Fruit fly (Drosophila melanogaster) whole organism, embryonic: ENCODE measurements around the gene Vm26Aa.

ENCODE experiments used
- Aef1 ChIP-seq: fragments of 200-800 bp; sonication (Bioruptor generic); IDR thresholded peaks from 3 replicates; pipeline ENCODE4 v1.3.6; 2022; ENCODE audit warnings: missing biosample characterization, missing genetic modification characterization
- B-H2 ChIP-seq: fragments of 200-800 bp; sonication (Bioruptor generic); optimal IDR thresholded peaks from 2 replicates; lab custom pipeline; 2018; ENCODE audit warnings: missing biosample characterization, mild to moderate bottlenecking, missing genetic modification characterization
- CG10274 ChIP-seq: fragments of 200-800 bp; sonication (Bioruptor generic); optimal IDR thresholded peaks from 3 replicates; lab custom pipeline; 2017; ENCODE audit warnings: missing biosample characterization, mild to moderate bottlenecking, missing genetic modification characterization
- CG10654 ChIP-seq: fragments of 200-800 bp; sonication (Bioruptor generic); optimal IDR thresholded peaks from 2 replicates; lab custom pipeline; 2016; ENCODE audit warnings: missing biosample characterization, missing genetic modification characterization
- CG10959 ChIP-seq: fragments of 200-800 bp; sonication (Bioruptor generic); IDR thresholded peaks from 2 replicates; pipeline ENCODE4 v1.3.6; 2022; ENCODE audit warnings: missing biosample characterization, missing genetic modification characterization
- CG12744 ChIP-seq: fragments of 200-800 bp; sonication (Bioruptor generic); optimal IDR thresholded peaks from 2 replicates; lab custom pipeline; 2016; ENCODE audit warnings: missing biosample characterization, missing genetic modification characterization
- CG13123 ChIP-seq: fragments of 200-800 bp; sonication (Bioruptor generic); optimal IDR thresholded peaks from 2 replicates; lab custom pipeline; 2016; ENCODE audit warnings: missing biosample characterization, missing genetic modification characterization
- CG13624 ChIP-seq: fragments of 200-800 bp; sonication (Bioruptor generic); optimal IDR thresholded peaks from 2 replicates; lab custom pipeline; 2016; ENCODE audit warnings: missing biosample characterization, missing genetic modification characterization
- CG16813 ChIP-seq: fragments of 200-800 bp; sonication (Bioruptor generic); IDR thresholded peaks from 3 replicates; pipeline ENCODE4 v1.3.6; 2022; ENCODE audit warnings: missing biosample characterization, missing genetic modification characterization; ENCODE audit not compliant: partially characterized antibody
- CG1832 ChIP-seq: fragments of 200-800 bp; sonication (Bioruptor generic); optimal IDR thresholded peaks from 2 replicates; lab custom pipeline; 2017; ENCODE audit warnings: missing biosample characterization, mild to moderate bottlenecking, missing genetic modification characterization, inconsistent platforms
- CG2199 ChIP-seq: fragments of 200-800 bp; sonication (Bioruptor generic); IDR thresholded peaks from 3 replicates; pipeline ENCODE4 v1.3.6; 2022; ENCODE audit warnings: missing biosample characterization, missing genetic modification characterization
- CG2712 ChIP-seq: fragments of 200-800 bp; optimal IDR thresholded peaks from 3 replicates; lab custom pipeline; 2019; ENCODE audit warnings: missing biosample characterization, mild to moderate bottlenecking, missing genetic modification characterization, moderate library complexity
- CG32532 ChIP-seq: fragments of 200-800 bp; sonication (Bioruptor generic); IDR thresholded peaks from 2 replicates; pipeline ENCODE4 v1.3.6; 2022; ENCODE audit warnings: missing biosample characterization, missing genetic modification characterization
- CG4707 ChIP-seq: fragments of 200-800 bp; sonication (Bioruptor generic); optimal IDR thresholded peaks from 2 replicates; lab custom pipeline; 2018; ENCODE audit warnings: missing biosample characterization, mild to moderate bottlenecking, missing genetic modification characterization, moderate library complexity
- CG4730 ChIP-seq: fragments of 200-800 bp; sonication (Bioruptor generic); IDR thresholded peaks from 2 replicates; pipeline ENCODE4 v1.3.6; 2022; ENCODE audit warnings: missing biosample characterization, missing genetic modification characterization
- CG5245 ChIP-seq: fragments of 200-800 bp; sonication (Bioruptor generic); optimal IDR thresholded peaks from 3 replicates; lab custom pipeline; 2016; ENCODE audit warnings: missing biosample characterization, missing genetic modification characterization
- CG7839 ChIP-seq: fragments of 200-800 bp; sonication (Bioruptor generic); optimal IDR thresholded peaks from 3 replicates; lab custom pipeline; 2018; ENCODE audit warnings: missing biosample characterization, mild to moderate bottlenecking, missing genetic modification characterization, moderate library complexity
- CG7928 ChIP-seq: fragments of 200-800 bp; sonication (Bioruptor generic); optimal IDR thresholded peaks from 2 replicates; lab custom pipeline; 2017; ENCODE audit warnings: missing biosample characterization, mild to moderate bottlenecking, missing genetic modification characterization
- CG8359 ChIP-seq: fragments of 200-800 bp; sonication (Bioruptor generic); optimal IDR thresholded peaks from 2 replicates; lab custom pipeline; 2017; ENCODE audit warnings: missing biosample characterization, mild to moderate bottlenecking, missing genetic modification characterization, borderline replicate concordance
- Camta ChIP-seq: fragments of 200-800 bp; sonication (Bioruptor generic); optimal IDR thresholded peaks from 2 replicates; lab custom pipeline; 2016; ENCODE audit warnings: missing biosample characterization, missing genetic modification characterization
- Chrac-16 ChIP-seq: fragments of 200-800 bp; sonication (Bioruptor generic); optimal IDR thresholded peaks from 3 replicates; lab custom pipeline; 2016; ENCODE audit warnings: missing biosample characterization, missing genetic modification characterization
- Dp ChIP-seq: fragments of 200-800 bp; sonication (Bioruptor generic); optimal IDR thresholded peaks from 2 replicates; lab custom pipeline; 2018; ENCODE audit warnings: missing biosample characterization, mild to moderate bottlenecking, missing genetic modification characterization, moderate library complexity
- E2f2 ChIP-seq: fragments of 200-800 bp; sonication (Bioruptor generic); IDR thresholded peaks from 2 replicates; pipeline ENCODE4 v1.3.6; 2022; ENCODE audit warnings: missing biosample characterization, missing genetic modification characterization
- Fer3 ChIP-seq: fragments of 200-800 bp; sonication (Bioruptor generic); optimal IDR thresholded peaks from 2 replicates; lab custom pipeline; 2018; ENCODE audit warnings: missing biosample characterization, mild to moderate bottlenecking, missing genetic modification characterization, moderate library complexity
- Lhr ChIP-seq: fragments of 200-800 bp; sonication (Bioruptor generic); optimal IDR thresholded peaks from 3 replicates; lab custom pipeline; 2017; ENCODE audit warnings: mild to moderate bottlenecking, missing biosample characterization, missing genetic modification reagents, missing genetic modification characterization
- Lim3 ChIP-seq: fragments of 200-800 bp; sonication (Bioruptor generic); IDR thresholded peaks from 2 replicates; pipeline ENCODE4 v1.3.6; 2022; ENCODE audit warnings: missing biosample characterization, missing genetic modification characterization
- NK7.1 ChIP-seq: fragments of 200-800 bp; sonication (Bioruptor generic); optimal IDR thresholded peaks from 3 replicates; lab custom pipeline; 2016; ENCODE audit warnings: missing biosample characterization, missing genetic modification characterization
- Nf-YA ChIP-seq: fragments of 200-800 bp; sonication (Bioruptor generic); IDR thresholded peaks from 2 replicates; pipeline ENCODE4 v1.3.6; 2022; ENCODE audit warnings: missing biosample characterization, missing genetic modification characterization
- Optix ChIP-seq: fragments of 200-800 bp; sonication (Bioruptor generic); IDR thresholded peaks from 3 replicates; pipeline ENCODE4 v1.3.6; 2022; ENCODE audit warnings: missing biosample characterization, missing genetic modification characterization
- Usf ChIP-seq: fragments of 200-800 bp; sonication (Bioruptor generic); optimal IDR thresholded peaks from 2 replicates; lab custom pipeline; 2017; ENCODE audit warnings: missing genotype, missing biosample characterization, missing genetic modification characterization
- al ChIP-seq: fragments of 200-800 bp; sonication (Bioruptor generic); IDR thresholded peaks from 2 replicates; pipeline ENCODE4 v1.3.6; 2022; ENCODE audit warnings: missing biosample characterization, missing genetic modification characterization
- aop ChIP-seq: fragments of 200-800 bp; sonication (Bioruptor generic); IDR thresholded peaks from 2 replicates; pipeline ENCODE4 v1.3.6; 2022; ENCODE audit warnings: missing biosample characterization, missing genetic modification characterization
- ase ChIP-seq: fragments of 200-800 bp; sonication (Bioruptor generic); IDR thresholded peaks from 3 replicates; pipeline ENCODE4 v1.3.6; 2022; ENCODE audit warnings: missing biosample characterization, missing genetic modification characterization
- bsh ChIP-seq, 2 experiments: fragments of 200-800 bp; sonication (Bioruptor generic); optimal IDR thresholded peaks; 2 replicates each; lab custom pipeline; 2017 to 2018; ENCODE audit warnings: mild to moderate bottlenecking in 2 of 2, missing biosample characterization in 2 of 2, missing genetic modification characterization in 2 of 2, moderate library complexity in 1 of 2
- cas ChIP-seq: fragments of 200-800 bp; sonication (Bioruptor generic); IDR thresholded peaks from 2 replicates; pipeline ENCODE4 v1.3.6; 2022; ENCODE audit warnings: missing biosample characterization, missing genetic modification characterization
- chif ChIP-seq, 2 experiments: fragments of 200-800 bp; sonication (Bioruptor generic); optimal IDR thresholded peaks; 3 replicates each; lab custom pipeline; 2016; ENCODE audit warnings: missing biosample characterization in 2 of 2, missing genetic modification characterization in 2 of 2
- dan ChIP-seq: fragments of 200-800 bp; sonication (Bioruptor generic); IDR thresholded peaks from 2 replicates; pipeline ENCODE4 v1.3.6; 2022; ENCODE audit warnings: missing biosample characterization, missing genetic modification characterization
- fd64A ChIP-seq: fragments of 200-800 bp; sonication (Bioruptor generic); optimal IDR thresholded peaks from 3 replicates; lab custom pipeline; 2018; ENCODE audit warnings: missing biosample characterization, mild to moderate bottlenecking, missing genetic modification characterization
- gce ChIP-seq: fragments of 200-800 bp; sonication (Bioruptor generic); IDR thresholded peaks from 3 replicates; pipeline ENCODE4 v1.3.6; 2022; ENCODE audit warnings: missing biosample characterization, missing genetic modification characterization
- grn ChIP-seq: fragments of 200-800 bp; sonication (Bioruptor generic); optimal IDR thresholded peaks from 3 replicates; lab custom pipeline; 2017; ENCODE audit warnings: missing biosample characterization, missing genetic modification characterization
- gsb ChIP-seq: fragments of 200-800 bp; sonication (Bioruptor generic); IDR thresholded peaks from 2 replicates; pipeline ENCODE4 v1.3.6; 2022; ENCODE audit warnings: missing biosample characterization, missing genetic modification characterization
- jumu ChIP-seq: fragments of 200-800 bp; sonication (Bioruptor generic); optimal IDR thresholded peaks from 3 replicates; lab custom pipeline; 2016; ENCODE audit warnings: missing biosample characterization, missing genetic modification characterization
- kah ChIP-seq: fragments of 200-800 bp; sonication (Bioruptor generic); optimal IDR thresholded peaks from 2 replicates; lab custom pipeline; 2018; ENCODE audit warnings: missing biosample characterization, mild to moderate bottlenecking, missing genetic modification characterization
- ken ChIP-seq: fragments of 200-800 bp; sonication (Bioruptor generic); IDR thresholded peaks from 3 replicates; pipeline ENCODE4 v1.3.6; 2022; ENCODE audit warnings: missing biosample characterization, missing genetic modification characterization
- kni ChIP-seq: fragments of 200-800 bp; sonication (Bioruptor generic); optimal IDR thresholded peaks from 3 replicates; lab custom pipeline; 2017; ENCODE audit warnings: mild to moderate bottlenecking, missing biosample characterization, missing genetic modification reagents, missing genetic modification characterization
- nau ChIP-seq: fragments of 200-800 bp; sonication (Bioruptor generic); optimal IDR thresholded peaks from 3 replicates; lab custom pipeline; 2017; ENCODE audit warnings: missing biosample characterization, mild to moderate bottlenecking, missing genetic modification characterization, missing genetic modification reagents
- nerfin-1 ChIP-seq: fragments of 200-800 bp; sonication (Bioruptor generic); optimal IDR thresholded peaks from 3 replicates; lab custom pipeline; 2019; ENCODE audit warnings: missing biosample characterization, mild to moderate bottlenecking, missing genetic modification characterization, moderate library complexity
- toy ChIP-seq: fragments of 200-800 bp; sonication (Bioruptor generic); IDR thresholded peaks from 2 replicates; pipeline ENCODE4 v1.3.6; 2022; ENCODE audit warnings: missing biosample characterization, missing genetic modification characterization
- unc-4 ChIP-seq: fragments of 200-800 bp; sonication (Bioruptor generic); IDR thresholded peaks from 2 replicates; pipeline ENCODE4 v1.3.6; 2022; ENCODE audit warnings: missing biosample characterization, missing genetic modification characterization; ENCODE audit not compliant: partially characterized antibody
- wor ChIP-seq: fragments of 200-800 bp; sonication (Bioruptor generic); IDR thresholded peaks from 2 replicates; pipeline ENCODE4 v1.3.6; 2022; ENCODE audit warnings: missing biosample characterization, missing genetic modification characterization

The Vm26Aa gene

DNA sequence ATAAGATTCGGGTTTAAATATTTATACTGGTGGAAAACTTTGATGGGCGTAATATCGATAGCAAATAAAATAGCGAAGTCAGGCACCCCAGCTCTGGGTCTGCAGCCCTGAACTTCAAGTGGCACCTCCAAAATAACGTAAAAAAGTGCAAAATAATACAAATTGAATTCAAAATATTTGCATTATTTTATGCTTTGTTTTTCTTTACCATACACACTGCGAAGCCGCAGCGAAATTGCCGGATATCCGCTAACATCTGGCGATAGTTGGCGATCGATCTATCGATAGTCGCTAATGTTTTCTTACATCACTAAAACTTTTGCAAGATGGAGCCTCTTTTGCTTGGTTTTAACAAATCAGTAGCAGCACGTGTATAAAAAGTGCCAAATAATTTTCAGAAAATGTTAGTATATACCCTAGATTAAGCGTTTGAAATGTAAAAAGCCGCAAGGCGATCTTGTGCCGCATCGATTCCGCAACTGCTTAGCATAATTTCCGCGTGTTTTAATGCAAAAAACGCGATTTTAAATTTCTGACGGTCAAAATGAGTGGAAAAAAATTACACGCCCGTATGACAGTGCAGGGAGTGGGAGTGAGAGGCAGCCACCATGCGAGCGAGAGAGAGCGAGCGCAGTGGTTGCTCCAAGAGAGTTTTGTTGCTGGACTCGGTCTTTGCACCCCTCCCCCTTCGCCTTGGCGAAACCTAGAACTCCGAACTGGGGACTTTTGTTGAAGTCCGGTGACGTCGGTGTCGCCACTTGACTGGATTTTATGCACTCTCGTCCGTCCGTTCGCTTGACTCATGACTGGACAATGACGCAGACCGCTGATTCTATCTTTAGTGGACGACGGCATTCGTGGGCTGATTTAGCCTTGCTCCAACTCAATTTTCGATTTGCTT lies 21.5 kb upstream of the Vm26Aa start, which contains the start of gene eIF4A (continued):
- TF ChIP-seq unc-4 (GFP tag; lab: Robert Waterston, UW) (no peak), E2f2 (GFP tag; lab: Robert Waterston, UW) (no peak), CG10959 (GFP tag; lab: Robert Waterston, UW) (no peak), dan (GFP tag; lab: Robert Waterston, UW) (no peak), CG10274 (GFP tag; lab: Kevin White, UChicago) (no peak), ase (GFP tag; lab: Robert Waterston, UW) (no peak), CG13123 (GFP tag; lab: Kevin White, UChicago) (no peak), CG8359 (GFP tag; lab: Kevin White, UChicago) (no peak), CG4730 (GFP tag; lab: Robert Waterston, UW) (no peak), CG2199 (GFP tag; lab: Robert Waterston, UW) (no peak), jumu (GFP tag; lab: Kevin White, UChicago) (no peak), bsh (GFP tag; optimal IDR thresholded peaks at IDR 0.05; lab: Kevin White, UChicago) (peak in 1 of 2 experiments; percentile 22), cas (no peak), Aef1 (GFP tag; lab: Robert Waterston, UW) (no peak), nerfin-1 (tag; lab: Kevin White, UChicago) (no peak), gsb (GFP tag; lab: Robert Waterston, UW) (no peak), CG12744 (GFP tag; lab: Kevin White, UChicago) (no peak), al (no peak), wor (no peak), chif (GFP tag; optimal IDR thresholded peaks at IDR 0.05; lab: Kevin White, UChicago) (peak in 1 of 2 experiments; percentile 29), CG2712 (tag; lab: Kevin White, UChicago) (peak; percentile 55), Usf (no peak), CG32532 (GFP tag; lab: Robert Waterston, UW) (no peak), CG4707 (GFP tag; lab: Kevin White, UChicago) (no peak), gce (GFP tag; lab: Robert Waterston, UW) (no peak), Nf-YA (GFP tag; lab: Robert Waterston, UW) (no peak), Dp (GFP tag; lab: Kevin White, UChicago) (peak; percentile 50), Optix (GFP tag; lab: Robert Waterston, UW) (no peak), Chrac-16 (no peak), CG7839 (tag; lab: Kevin White, UChicago) (no peak), CG5245 (no peak), toy (GFP tag; lab: Robert Waterston, UW) (no peak), CG16813 (GFP tag; lab: Robert Waterston, UW) (no peak), CG13624 (GFP tag; lab: Kevin White, UChicago) (peak; percentile 20), CG7928 (GFP tag; lab: Kevin White, UChicago) (peak; percentile 96), B-H2 (GFP tag; lab: Kevin White, UChicago) (no peak), Camta (no peak), fd64A (peak; percentile 25), kni (GFP tag; lab: Kevin White, UChicago) (no peak), aop (GFP tag; lab: Robert Waterston, UW) (no peak), ken (GFP tag; lab: Robert Waterston, UW) (no peak), CG1832 (GFP tag; lab: Kevin White, UChicago) (no peak), Lhr (GFP tag; lab: Kevin White, UChicago) (peak; percentile 76), nau (GFP tag; lab: Kevin White, UChicago) (no peak), kah (peak; percentile 96), CG10654 (GFP tag; lab: Kevin White, UChicago) (no peak), Fer3 (tag; lab: Kevin White, UChicago) (peak; percentile 48), Lim3 (GFP tag; lab: Robert Waterston, UW) (no peak), NK7.1 (GFP tag; lab: Kevin White, UChicago) (no peak), grn (no peak)
